Fruit fly (Drosophila melanogaster): ENCODE measurements around the gene CG14275.

dm6 chr2L:8296395-8296794 is 30.9 kb upstream of the CG14275 start:
- TF ChIP-seq CG12768 (GFP tag; optimal IDR thresholded peaks at IDR 0.05) (no peak), Mnt (GFP tag; optimal IDR thresholded peaks at IDR 0.05) (no peak), CG1620 (GFP tag; optimal IDR thresholded peaks at IDR 0.05) (no peak), ovo (GFP tag; optimal IDR thresholded peaks at IDR 0.05) (no peak), CG11617 (GFP tag; optimal IDR thresholded peaks at IDR 0.05) (no peak), cnc (optimal IDR thresholded peaks at IDR 0.05) (no peak), bab1 (GFP tag; optimal IDR thresholded peaks at IDR 0.05) (no peak), cic (GFP tag; optimal IDR thresholded peaks at IDR 0.05) (no peak), toe (GFP tag; optimal IDR thresholded peaks at IDR 0.05) (no peak)
